Fruit fly (Drosophila melanogaster) whole organism, adult: ENCODE measurements around the gene Antdh.

Experiments used
- CG11617 ChIP-seq: fragments of 200-800 bp; sonication (Bioruptor generic); optimal IDR thresholded peaks from 2 replicates; lab custom pipeline; 2017; ENCODE audit warnings: mild to moderate bottlenecking, missing biosample characterization, missing genetic modification reagents, missing genetic modification characterization
- CG12768 ChIP-seq: fragments of 200-800 bp; sonication (Bioruptor generic); optimal IDR thresholded peaks from 2 replicates; lab custom pipeline; 2017; ENCODE audit warnings: missing biosample characterization, missing genetic modification characterization, mild to moderate bottlenecking, moderate library complexity, missing genetic modification reagents
- CG14711 ChIP-seq: fragments of 200-800 bp; sonication (Bioruptor generic); optimal IDR thresholded peaks from 2 replicates; lab custom pipeline; 2018; ENCODE audit warnings: missing biosample characterization, mild to moderate bottlenecking, missing genetic modification characterization, moderate library complexity
- CG1620 ChIP-seq: fragments of 200-800 bp; sonication (Bioruptor generic); optimal IDR thresholded peaks from 2 replicates; lab custom pipeline; 2016; ENCODE audit warnings: missing biosample characterization, missing genetic modification characterization
- CG33017 ChIP-seq: fragments of 200-800 bp; sonication (Bioruptor generic); optimal IDR thresholded peaks from 2 replicates; lab custom pipeline; 2018; ENCODE audit warnings: missing biosample characterization, mild to moderate bottlenecking, missing genetic modification characterization, moderate library complexity
- CG5204 ChIP-seq: fragments of 200-800 bp; sonication (Bioruptor generic); optimal IDR thresholded peaks from 2 replicates; lab custom pipeline; 2016; ENCODE audit warnings: missing biosample characterization, missing genetic modification characterization
- CG7045 ChIP-seq: fragments of 200-800 bp; sonication (Bioruptor generic); optimal IDR thresholded peaks from 2 replicates; lab custom pipeline; 2017; ENCODE audit warnings: missing biosample characterization, mild to moderate bottlenecking, missing genetic modification characterization
- CG7101 ChIP-seq: fragments of 200-800 bp; sonication (Bioruptor generic); optimal IDR thresholded peaks from 2 replicates; lab custom pipeline; 2018; ENCODE audit warnings: missing biosample characterization, mild to moderate bottlenecking, missing genetic modification characterization, moderate library complexity
- Clk ChIP-seq: fragments of 200-800 bp; sonication (Bioruptor generic); optimal IDR thresholded peaks from 2 replicates; lab custom pipeline; 2017; ENCODE audit warnings: missing biosample characterization, missing genetic modification characterization
- Crg-1 ChIP-seq: fragments of 200-800 bp; sonication (Bioruptor generic); optimal IDR thresholded peaks from 2 replicates; lab custom pipeline; 2016; ENCODE audit warnings: missing biosample characterization, missing genetic modification characterization
- Hr96 ChIP-seq: fragments of 200-800 bp; sonication (Bioruptor generic); optimal IDR thresholded peaks from 2 replicates; lab custom pipeline; 2016; ENCODE audit warnings: missing biosample characterization, missing genetic modification characterization
- Mnt ChIP-seq: fragments of 200-800 bp; sonication (Bioruptor generic); optimal IDR thresholded peaks from 2 replicates; lab custom pipeline; 2016; ENCODE audit warnings: missing biosample characterization, mild to moderate bottlenecking, missing genetic modification characterization
- bab1 ChIP-seq: fragments of 200-800 bp; sonication (Bioruptor generic); optimal IDR thresholded peaks from 3 replicates; lab custom pipeline; 2019; ENCODE audit warnings: missing biosample characterization, mild to moderate bottlenecking, missing genetic modification characterization, moderate library complexity
- cic ChIP-seq: fragments of 200-800 bp; sonication (Bioruptor generic); optimal IDR thresholded peaks from 2 replicates; lab custom pipeline; 2017; ENCODE audit warnings: missing biosample characterization, mild to moderate bottlenecking, missing genetic modification characterization, moderate library complexity
- cnc ChIP-seq, 2 experiments: fragments of >200 bp; optimal IDR thresholded peaks; 2 replicates each; lab custom pipeline; 2017
- kay ChIP-seq: fragments of 200-800 bp; sonication (Bioruptor generic); peaks from one replicate; lab custom pipeline; 2016; ENCODE audit warnings: missing biosample characterization, missing genetic modification characterization, borderline replicate concordance
- ovo ChIP-seq: fragments of 200-800 bp; sonication (Bioruptor generic); optimal IDR thresholded peaks from 2 replicates; lab custom pipeline; 2016; ENCODE audit warnings: missing biosample characterization, missing genetic modification characterization
- pad ChIP-seq: fragments of 200-800 bp; sonication (Bioruptor generic); optimal IDR thresholded peaks from 3 replicates; lab custom pipeline; 2017; ENCODE audit warnings: missing biosample characterization, missing genetic modification characterization, mild to moderate bottlenecking, moderate library complexity, missing genetic modification reagents
- tj ChIP-seq: fragments of 200-800 bp; sonication (Bioruptor generic); optimal IDR thresholded peaks from 3 replicates; lab custom pipeline; 2017; ENCODE audit warnings: missing biosample characterization, mild to moderate bottlenecking, missing genetic modification characterization, moderate library complexity
- toe ChIP-seq: fragments of 200-800 bp; sonication (Bioruptor generic); optimal IDR thresholded peaks from 2 replicates; lab custom pipeline; 2016; ENCODE audit warnings: missing biosample characterization, missing genetic modification characterization

Gene Antdh

dm6 chrX:11141785-11142591 is 26.9 kb downstream of the Antdh start, which contains the start of the genes CG15199 and CG15202:
Gene CG15199, minus strand, starts transcription at chrX:11141835.
Gene CG15202, plus strand, starts transcription at chrX:11142541.
- TF ChIP-seq CG1620 (GFP tag; lab: Kevin White, UChicago), result no peak
- peak; percentile 19 for TF ChIP-seq CG5204 (GFP tag; lab: Kevin White, UChicago)
- no peak for TF ChIP-seq ovo
- no peak for TF ChIP-seq toe (GFP tag; lab: Kevin White, UChicago)
- TF ChIP-seq CG14711 (tag; lab: Kevin White, UChicago), result no peak
- TF ChIP-seq Hr96, result peak; percentile 44
- TF ChIP-seq bab1 (GFP tag; lab: Kevin White, UChicago), result no peak
- no peak for TF ChIP-seq cic (GFP tag; lab: Kevin White, UChicago)
- peak; percentile 11 for TF ChIP-seq Mnt (GFP tag; lab: Kevin White, UChicago)

dm6 chrX:11140163-11140562 is 28.7 kb downstream of the Antdh start, which contains the start of gene ssp7:
Gene ssp7, minus strand, starts transcription at chrX:11140263.
- no peak for TF ChIP-seq CG12768 (GFP tag; lab: Kevin White, UChicago)
- no peak for TF ChIP-seq CG11617 (GFP tag; lab: Kevin White, UChicago)
- TF ChIP-seq kay (GFP tag; lab: Kevin White, UChicago), result no peak
- TF ChIP-seq pad (GFP tag; lab: Kevin White, UChicago), result no peak
- no peak for TF ChIP-seq CG7045
- no peak for TF ChIP-seq CG1620 (GFP tag; lab: Kevin White, UChicago)
- no peak for TF ChIP-seq cnc (optimal IDR thresholded peaks at IDR 0.05; lab: Kevin White, UChicago)

dm6 chrX:11137566-11138186 is 31.2 kb downstream of the Antdh start, which contains the start of gene CDK2AP1:
Gene CDK2AP1, plus strand, starts transcription at chrX:11137859.
- TF ChIP-seq Hr96 (no peak), CG1620 (GFP tag; lab: Kevin White, UChicago) (no peak), toe (GFP tag; lab: Kevin White, UChicago) (peak; percentile 32), kay (GFP tag; lab: Kevin White, UChicago) (no peak), Crg-1 (GFP tag; lab: Kevin White, UChicago) (no peak), cic (GFP tag; lab: Kevin White, UChicago) (no peak), CG5204 (GFP tag; lab: Kevin White, UChicago) (no peak), CG7045 (no peak), ovo (no peak), Mnt (GFP tag; lab: Kevin White, UChicago) (peak; percentile 51), bab1 (GFP tag; lab: Kevin White, UChicago) (peak; percentile 49), CG7101 (tag; lab: Kevin White, UChicago) (no peak)

dm6 chrX:11136587-11137512 is 32.0 kb downstream of the Antdh start, which contains the start of gene Klp10A:
Gene Klp10A, minus strand, starts transcription at chrX:11137118.
- TF ChIP-seq Mnt (GFP tag; lab: Kevin White, UChicago) (peak; percentile 50), kay (GFP tag; lab: Kevin White, UChicago) (no peak), CG14711 (tag; lab: Kevin White, UChicago) (peak; percentile 45), Hr96 (no peak), CG7045 (peak; percentile 20), cnc (optimal IDR thresholded peaks at IDR 0.05; lab: Kevin White, UChicago) (no peak), CG5204 (GFP tag; lab: Kevin White, UChicago) (no peak), CG11617 (GFP tag; lab: Kevin White, UChicago) (peak; percentile 35), CG7101 (tag; lab: Kevin White, UChicago) (peak; percentile 72), Clk (no peak), bab1 (GFP tag; lab: Kevin White, UChicago) (no peak), toe (GFP tag; lab: Kevin White, UChicago) (no peak), ovo (peak; percentile 31), CG1620 (GFP tag; lab: Kevin White, UChicago) (peak; percentile 85), pad (GFP tag; lab: Kevin White, UChicago) (peak; percentile 79), Crg-1 (GFP tag; lab: Kevin White, UChicago) (peak; percentile 76), cic (GFP tag; lab: Kevin White, UChicago) (no peak), CG12768 (GFP tag; lab: Kevin White, UChicago) (peak; percentile 35), CG33017 (tag; lab: Kevin White, UChicago) (no peak), tj (GFP tag; lab: Kevin White, UChicago) (peak; percentile 39)
